Worm (Caenorhabditis elegans): ENCODE measurements around the gene F49C12.9.

ce11 chrIV:9308975-9309374 is 7.0 kb downstream of the F49C12.9 start, which contains the start of gene F49C12.6:
- TF ChIP-seq him-1 (tag; optimal IDR thresholded peaks at IDR 0.05) (no peak), W03F9.2 (tag; optimal IDR thresholded peaks at IDR 0.05) (no peak)
